Fruit fly (Drosophila melanogaster): ENCODE measurements around the gene CG15739.
A peak's percentile ranks its signal among the peaks of the same experiment; 100 is the strongest.

Gene CG15739

dm6 chrX:11857522-11858438 is 15.3 kb upstream of the CG15739 start (continued):
- TF ChIP-seq pzg (GFP tag; optimal IDR thresholded peaks at IDR 0.05) (no peak), CG14710 (tag; optimal IDR thresholded peaks at IDR 0.05) (peak; percentile 65), HLH4C (GFP tag; IDR thresholded peaks at IDR 0.05; ENCODE audit: partially characterized antibody) (no peak), CG2875 (GFP tag; optimal IDR thresholded peaks at IDR 0.05) (peak; percentile 48), h (optimal IDR thresholded peaks at IDR 0.05) (no peak), hbn (GFP tag; IDR thresholded peaks at IDR 0.05; ENCODE audit: partially characterized antibody) (no peak), CG3838 (GFP tag; optimal IDR thresholded peaks at IDR 0.05) (no peak), dati (GFP tag; IDR thresholded peaks at IDR 0.05) (no peak), CG33557 (GFP tag; optimal IDR thresholded peaks at IDR 0.05) (peak; percentile 53), H15 (GFP tag; IDR thresholded peaks at IDR 0.05) (peak; percentile 83), CG7745 (tag; optimal IDR thresholded peaks at IDR 0.05) (no peak), CG1024 (GFP tag; IDR thresholded peaks at IDR 0.05) (0 out of 2 replicates have a peak, but pooled peaks have one; percentile 40), HmgZ (tag; optimal IDR thresholded peaks at IDR 0.05) (peak; percentile 34), CG4360 (GFP tag; IDR thresholded peaks at IDR 0.05) (peak; percentile 45), Nf-YA (GFP tag; IDR thresholded peaks at IDR 0.05) (peak; percentile 41; the same call in 1 of the 2 replicates), B-H1 (GFP tag; IDR thresholded peaks at IDR 0.05) (peak; percentile 82; the same call in 2 of the 3 replicates), Blimp-1 (GFP tag; optimal IDR thresholded peaks at IDR 0.05) (peak; percentile 74), CG10274 (GFP tag; optimal IDR thresholded peaks at IDR 0.05) (peak; percentile 31), wdn (GFP tag; IDR thresholded peaks at IDR 0.05) (no peak), CG4617 (GFP tag; optimal IDR thresholded peaks at IDR 0.05; ENCODE audit: borderline replicate concordance) (no peak), crc (GFP tag; optimal IDR thresholded peaks at IDR 0.05) (peak; percentile 78), CG14965 (GFP tag; optimal IDR thresholded peaks at IDR 0.05; ENCODE audit: borderline replicate concordance) (no peak), wor (GFP tag; IDR thresholded peaks at IDR 0.05) (peak; percentile 42; the same call in 1 of the 2 replicates), gro (GFP tag; optimal IDR thresholded peaks at IDR 0.05) (peak; percentile 54), luna (GFP tag; optimal IDR thresholded peaks at IDR 0.05) (peak; percentile 25), tio (GFP tag; optimal IDR thresholded peaks at IDR 0.05) (peak; percentile 18), CG1602 (GFP tag; optimal IDR thresholded peaks at IDR 0.05) (peak; percentile 32), CG34422 (GFP tag; IDR thresholded peaks at IDR 0.05) (peak; percentile 76), disco-r (GFP tag; optimal IDR thresholded peaks at IDR 0.05) (peak; percentile 52), CG34376 (GFP tag; optimal IDR thresholded peaks at IDR 0.05) (no peak), CG12391 (tag; optimal IDR thresholded peaks at IDR 0.05) (peak; percentile 78), PHDP (tag; optimal IDR thresholded peaks at IDR 0.05) (peak; percentile 59), D19B (GFP tag; optimal IDR thresholded peaks at IDR 0.05) (no peak), chn (GFP tag; optimal IDR thresholded peaks at IDR 0.05) (peak; percentile 52), CG14050 (GFP tag; IDR thresholded peaks at IDR 0.05) (peak; percentile 70), CG6254 (GFP tag; optimal IDR thresholded peaks at IDR 0.05) (peak; percentile 36), Kr (GFP tag; optimal IDR thresholded peaks at IDR 0.05) (no peak), pnt (GFP tag; optimal IDR thresholded peaks at IDR 0.05) (peak; percentile 81), eve (GFP tag; optimal IDR thresholded peaks at IDR 0.05) (no peak), hth (optimal IDR thresholded peaks at IDR 0.05) (no peak), crp (GFP tag; optimal IDR thresholded peaks at IDR 0.05) (no peak), E2f1 (GFP tag; IDR thresholded peaks at IDR 0.05) (peak; percentile 70), CHES-1-like (GFP tag; optimal IDR thresholded peaks at IDR 0.05) (no peak), ci (GFP tag; IDR thresholded peaks at IDR 0.05) (peak; percentile 97), Dek (tag; optimal IDR thresholded peaks at IDR 0.05) (peak; percentile 43), gcm (GFP tag; optimal IDR thresholded peaks at IDR 0.05) (peak; percentile 67), CG3163 (GFP tag; optimal IDR thresholded peaks at IDR 0.05) (no peak), tup (GFP tag; optimal IDR thresholded peaks at IDR 0.05) (no peak), Atf-2 (GFP tag; optimal IDR thresholded peaks at IDR 0.05) (peak; percentile 9)

Measured in whole organism, embryonic.